Fruit fly (Drosophila melanogaster) whole organism, embryonic: ENCODE results near the gene enc.
A peak's percentile ranks its signal among the peaks of the same experiment; 100 is the strongest.

Source experiments
- Bgb ChIP-seq: fragments of 200-800 bp; sonication (Bioruptor generic); IDR thresholded peaks from 2 replicates; pipeline ENCODE4 v1.3.6; 2022; ENCODE audit warnings: missing biosample characterization, missing genetic modification characterization; ENCODE audit not compliant: partially characterized antibody
- BtbVII ChIP-seq: fragments of 200-800 bp; sonication (Bioruptor generic); optimal IDR thresholded peaks from 3 replicates; lab custom pipeline; 2017; ENCODE audit warnings: missing biosample characterization, mild to moderate bottlenecking, missing genetic modification characterization
- CG10267 ChIP-seq: fragments of 200-800 bp; sonication (Bioruptor generic); optimal IDR thresholded peaks from 2 replicates; lab custom pipeline; 2018; ENCODE audit warnings: missing biosample characterization, mild to moderate bottlenecking, missing genetic modification characterization, moderate library complexity
- CG10565 ChIP-seq: fragments of 200-800 bp; sonication (Bioruptor generic); optimal IDR thresholded peaks from 3 replicates; lab custom pipeline; 2016; ENCODE audit warnings: missing biosample characterization, mild to moderate bottlenecking, missing genetic modification characterization
- CG12071 ChIP-seq: fragments of 200-800 bp; sonication (Bioruptor generic); optimal IDR thresholded peaks from 3 replicates; lab custom pipeline; 2018; ENCODE audit warnings: missing biosample characterization, mild to moderate bottlenecking, missing genetic modification characterization
- CG13296 ChIP-seq: fragments of 200-800 bp; sonication (Bioruptor generic); optimal IDR thresholded peaks from 3 replicates; lab custom pipeline; 2018; ENCODE audit warnings: missing biosample characterization, mild to moderate bottlenecking, missing genetic modification characterization
- CG16815 ChIP-seq: fragments of 200-800 bp; sonication (Bioruptor generic); optimal IDR thresholded peaks from 3 replicates; lab custom pipeline; 2017; ENCODE audit warnings: missing biosample characterization, mild to moderate bottlenecking, missing genetic modification characterization
- CG17612 ChIP-seq: fragments of 200-800 bp; sonication (Bioruptor generic); IDR thresholded peaks from 2 replicates; pipeline ENCODE4 v1.3.6; 2022; ENCODE audit warnings: missing biosample characterization, missing genetic modification characterization
- CG17802 ChIP-seq: fragments of 200-800 bp; sonication (Bioruptor generic); optimal IDR thresholded peaks from 2 replicates; lab custom pipeline; 2018; ENCODE audit warnings: missing biosample characterization, mild to moderate bottlenecking, missing genetic modification characterization, moderate library complexity
- CG17829 ChIP-seq: fragments of 200-800 bp; optimal IDR thresholded peaks from 2 replicates; lab custom pipeline; 2019; ENCODE audit warnings: missing biosample characterization, mild to moderate bottlenecking, missing genetic modification characterization, moderate library complexity
- CG3407 ChIP-seq: fragments of 200-800 bp; sonication (Bioruptor generic); optimal IDR thresholded peaks from 2 replicates; lab custom pipeline; 2018; ENCODE audit warnings: missing biosample characterization, mild to moderate bottlenecking, missing genetic modification characterization
- CG34376 ChIP-seq: fragments of 200-800 bp; sonication (Bioruptor generic); optimal IDR thresholded peaks from 2 replicates; lab custom pipeline; 2018; ENCODE audit warnings: missing biosample characterization, mild to moderate bottlenecking, missing genetic modification characterization
- CG4360 ChIP-seq: fragments of 200-800 bp; sonication (Bioruptor generic); IDR thresholded peaks from 2 replicates; pipeline ENCODE4 v1.3.6; 2022; ENCODE audit warnings: missing biosample characterization, missing genetic modification characterization
- CG4617 ChIP-seq: fragments of 200-800 bp; sonication (Bioruptor generic); optimal IDR thresholded peaks from 3 replicates; lab custom pipeline; 2016; ENCODE audit warnings: missing biosample characterization, missing genetic modification characterization, borderline replicate concordance
- CG4707 ChIP-seq: fragments of 200-800 bp; sonication (Bioruptor generic); optimal IDR thresholded peaks from 2 replicates; lab custom pipeline; 2018; ENCODE audit warnings: missing biosample characterization, mild to moderate bottlenecking, missing genetic modification characterization, moderate library complexity
- CG4820 ChIP-seq: fragments of 200-800 bp; sonication (Bioruptor generic); optimal IDR thresholded peaks from 3 replicates; lab custom pipeline; 2016; ENCODE audit warnings: missing biosample characterization, missing genetic modification characterization
- CG7786 ChIP-seq: fragments of 200-800 bp; sonication (Bioruptor generic); optimal IDR thresholded peaks from 2 replicates; lab custom pipeline; 2016; ENCODE audit warnings: missing biosample characterization, missing genetic modification characterization
- CG7963 ChIP-seq: fragments of 200-800 bp; sonication (Bioruptor generic); IDR thresholded peaks from 3 replicates; pipeline ENCODE4 v1.3.6; 2022; ENCODE audit warnings: missing biosample characterization, missing genetic modification characterization; ENCODE audit not compliant: partially characterized antibody
- CG9437 ChIP-seq: fragments of 200-800 bp; sonication (Bioruptor generic); optimal IDR thresholded peaks from 2 replicates; lab custom pipeline; 2018; ENCODE audit warnings: missing biosample characterization, mild to moderate bottlenecking, missing genetic modification characterization
- CG9727 ChIP-seq: fragments of 200-800 bp; sonication (Bioruptor generic); optimal IDR thresholded peaks from 3 replicates; lab custom pipeline; 2017; ENCODE audit warnings: missing biosample characterization, mild to moderate bottlenecking, missing genetic modification characterization
- D19A ChIP-seq: fragments of 200-800 bp; optimal IDR thresholded peaks from 3 replicates; lab custom pipeline; 2019; ENCODE audit warnings: missing biosample characterization, mild to moderate bottlenecking, missing genetic modification characterization, moderate library complexity
- Dref ChIP-seq: fragments of 200-800 bp; sonication (Bioruptor generic); IDR thresholded peaks from 2 replicates; pipeline ENCODE4 v1.3.6; 2022; ENCODE audit warnings: missing biosample characterization, missing genetic modification characterization
- Fer1 ChIP-seq: fragments of 200-800 bp; sonication (Bioruptor generic); optimal IDR thresholded peaks from 2 replicates; lab custom pipeline; 2017; ENCODE audit warnings: missing biosample characterization, mild to moderate bottlenecking, missing genetic modification characterization
- Fer3 ChIP-seq: fragments of 200-800 bp; sonication (Bioruptor generic); optimal IDR thresholded peaks from 2 replicates; lab custom pipeline; 2018; ENCODE audit warnings: missing biosample characterization, mild to moderate bottlenecking, missing genetic modification characterization, moderate library complexity
- H15 ChIP-seq: fragments of 200-800 bp; sonication (Bioruptor generic); IDR thresholded peaks from 3 replicates; pipeline ENCODE4 v1.3.6; 2022; ENCODE audit warnings: missing biosample characterization, missing genetic modification characterization
- Hr51 ChIP-seq, 2 experiments: fragments of 200-800 bp; sonication (Bioruptor generic); optimal IDR thresholded peaks; 2 replicates in 1 of 2; 3 replicates in 1 of 2; lab custom pipeline; 2016 to 2018; ENCODE audit warnings: missing biosample characterization in 2 of 2, missing genetic modification characterization in 2 of 2, mild to moderate bottlenecking in 1 of 2, moderate library complexity in 1 of 2
- Lpt ChIP-seq: fragments of >200 bp; optimal IDR thresholded peaks from 2 replicates; lab custom pipeline; 2018; ENCODE audit warnings: missing biosample characterization, missing genetic modification characterization
- Med ChIP-seq: fragments of 200-800 bp; sonication (Bioruptor generic); peaks from one replicate; lab custom pipeline; 2016; ENCODE audit warnings: missing biosample characterization, missing genetic modification characterization, mild to moderate bottlenecking, inconsistent platforms, moderate library complexity
- Mrtf ChIP-seq: fragments of 200-800 bp; sonication (Bioruptor generic); IDR thresholded peaks from 3 replicates; pipeline ENCODE4 v1.3.6; 2022; ENCODE audit warnings: missing biosample characterization, missing genetic modification characterization
- Nf-YB ChIP-seq: fragments of 200-800 bp; sonication (Bioruptor generic); optimal IDR thresholded peaks from 3 replicates; lab custom pipeline; 2019; ENCODE audit warnings: missing biosample characterization, mild to moderate bottlenecking, missing genetic modification characterization, moderate library complexity
- Rx ChIP-seq: fragments of 200-800 bp; sonication (Bioruptor generic); IDR thresholded peaks from 2 replicates; pipeline ENCODE4 v1.3.6; 2022; ENCODE audit warnings: missing biosample characterization, missing genetic modification characterization
- Usf ChIP-seq: fragments of 200-800 bp; sonication (Bioruptor generic); optimal IDR thresholded peaks from 2 replicates; lab custom pipeline; 2017; ENCODE audit warnings: missing genotype, missing biosample characterization, missing genetic modification characterization
- ap ChIP-seq: fragments of 200-800 bp; sonication (Bioruptor generic); IDR thresholded peaks from 2 replicates; pipeline ENCODE4 v1.3.6; 2022; ENCODE audit warnings: missing biosample characterization, missing genetic modification characterization
- bsh ChIP-seq, 2 experiments: fragments of 200-800 bp; sonication (Bioruptor generic); optimal IDR thresholded peaks; 2 replicates each; lab custom pipeline; 2017 to 2018; ENCODE audit warnings: mild to moderate bottlenecking in 2 of 2, missing biosample characterization in 2 of 2, missing genetic modification characterization in 2 of 2, moderate library complexity in 1 of 2
- cato ChIP-seq: fragments of 200-800 bp; sonication (Bioruptor generic); optimal IDR thresholded peaks from 2 replicates; lab custom pipeline; 2016; ENCODE audit warnings: missing biosample characterization, missing genetic modification characterization, borderline replicate concordance
- ci ChIP-seq: fragments of 200-800 bp; sonication (Bioruptor generic); IDR thresholded peaks from 3 replicates; pipeline ENCODE4 v1.3.6; 2022; ENCODE audit warnings: missing biosample characterization, missing genetic modification characterization
- cwo ChIP-seq: fragments of 200-800 bp; sonication (Bioruptor generic); optimal IDR thresholded peaks from 3 replicates; lab custom pipeline; 2017; ENCODE audit warnings: missing biosample characterization, missing genetic modification characterization, mild to moderate bottlenecking, moderate library complexity, missing genetic modification reagents
- dmrt11E ChIP-seq: fragments of 200-800 bp; sonication (Bioruptor generic); optimal IDR thresholded peaks from 3 replicates; lab custom pipeline; 2018; ENCODE audit warnings: missing biosample characterization, mild to moderate bottlenecking, missing genetic modification characterization, moderate library complexity
- dysf ChIP-seq: fragments of 200-800 bp; sonication (Bioruptor generic); IDR thresholded peaks from 3 replicates; pipeline ENCODE4 v1.3.6; 2022; ENCODE audit warnings: missing biosample characterization, missing genetic modification characterization
- ewg ChIP-seq: fragments of 200-800 bp; sonication (Bioruptor generic); optimal IDR thresholded peaks from 3 replicates; lab custom pipeline; 2017; ENCODE audit warnings: mild to moderate bottlenecking, missing biosample characterization, missing genetic modification reagents, missing genetic modification characterization
- gfzf ChIP-seq: fragments of 200-800 bp; sonication (Bioruptor generic); optimal IDR thresholded peaks from 2 replicates; lab custom pipeline; 2016; ENCODE audit warnings: missing biosample characterization, mild to moderate bottlenecking, missing genetic modification characterization, moderate library complexity
- gro ChIP-seq: fragments of 200-800 bp; sonication (Bioruptor generic); optimal IDR thresholded peaks from 2 replicates; lab custom pipeline; 2016; ENCODE audit warnings: missing biosample characterization, missing genetic modification characterization
- odd ChIP-seq: fragments of 200-800 bp; sonication (Bioruptor generic); optimal IDR thresholded peaks from 2 replicates; lab custom pipeline; 2017; ENCODE audit warnings: missing biosample characterization, mild to moderate bottlenecking, missing genetic modification characterization
- phol ChIP-seq: fragments of 200-800 bp; sonication (Bioruptor generic); optimal IDR thresholded peaks from 3 replicates; lab custom pipeline; 2018; ENCODE audit warnings: missing biosample characterization, mild to moderate bottlenecking, missing genetic modification characterization, moderate library complexity
- tap ChIP-seq: fragments of 200-800 bp; optimal IDR thresholded peaks from 3 replicates; lab custom pipeline; 2019; ENCODE audit warnings: missing biosample characterization, mild to moderate bottlenecking, missing genetic modification characterization, moderate library complexity
- tna ChIP-seq: fragments of 200-800 bp; sonication (Bioruptor generic); IDR thresholded peaks from 2 replicates; pipeline ENCODE4 v1.3.6; 2022; ENCODE audit warnings: missing biosample characterization, missing genetic modification characterization; ENCODE audit not compliant: partially characterized antibody
- wek ChIP-seq: fragments of 200-800 bp; sonication (Bioruptor generic); optimal IDR thresholded peaks from 3 replicates; lab custom pipeline; 2018; ENCODE audit warnings: missing biosample characterization, mild to moderate bottlenecking, missing genetic modification characterization, moderate library complexity
- zf30C ChIP-seq: fragments of 200-800 bp; sonication (Bioruptor generic); optimal IDR thresholded peaks from 3 replicates; lab custom pipeline; 2018; ENCODE audit warnings: missing biosample characterization, mild to moderate bottlenecking, missing genetic modification characterization

enc gene

DNA sequence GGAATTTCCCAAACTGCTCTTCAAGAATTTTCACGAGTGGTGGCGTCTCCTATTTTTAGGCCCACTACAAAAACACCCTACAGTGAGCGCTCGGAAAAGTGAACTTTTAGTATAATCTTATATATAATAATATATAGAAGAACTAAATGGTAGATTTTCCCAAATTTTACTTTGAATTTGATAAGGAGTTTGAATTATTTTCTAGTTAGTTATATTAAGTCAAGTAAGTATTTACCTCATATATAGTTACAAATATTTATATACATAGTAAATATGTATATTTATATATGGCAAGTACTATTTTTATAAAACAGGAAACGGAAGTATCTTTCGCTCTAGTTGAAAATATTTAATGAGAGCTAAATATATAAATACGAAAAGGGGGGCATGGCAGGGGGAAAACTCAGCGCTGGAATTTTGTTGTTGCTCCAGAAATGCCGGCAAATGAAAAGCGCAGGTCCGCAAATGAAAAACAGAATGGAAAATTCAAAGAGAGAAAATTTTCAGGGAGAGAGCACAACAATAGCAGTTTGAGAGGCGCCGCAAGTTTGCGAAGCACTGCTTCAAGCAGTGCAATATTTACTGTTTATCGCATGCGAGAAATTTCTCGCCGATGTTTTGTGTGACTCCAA, 29.6 kb upstream of the enc start (continued):
- TF ChIP-seq Fer3 (tag; lab: Kevin White, UChicago) (peak; percentile 7), CG12071 (peak; percentile 0), BtbVII (GFP tag; lab: Kevin White, UChicago) (peak; percentile 36), CG17612 (GFP tag; lab: Robert Waterston, UW) (0 out of 2 replicates have a peak, but pooled peaks have one; percentile 11), phol (tag; lab: Kevin White, UChicago) (peak; percentile 16), cwo (GFP tag; lab: Kevin White, UChicago) (peak; percentile 11), CG4360 (GFP tag; lab: Robert Waterston, UW) (peak; percentile 52; the same call in 1 of the 2 replicates), Hr51 (GFP tag; optimal IDR thresholded peaks at IDR 0.05; lab: Kevin White, UChicago) (peak in 1 of 2 experiments; percentile 47), dysf (GFP tag; lab: Robert Waterston, UW) (0 out of 3 replicates have a peak, but pooled peaks have one; percentile 49), Rx (GFP tag; lab: Robert Waterston, UW) (peak; percentile 12; the same call in 1 of the 2 replicates), Mrtf (GFP tag; lab: Robert Waterston, UW) (no peak), CG3407 (GFP tag; lab: Kevin White, UChicago) (peak; percentile 38), CG7963 (GFP tag; lab: Robert Waterston, UW) (peak; percentile 26; the same call in 1 of the 3 replicates), CG17802 (tag; lab: Kevin White, UChicago) (no peak), ap (GFP tag; lab: Robert Waterston, UW) (no peak), tna (GFP tag; lab: Robert Waterston, UW) (peak; percentile 65), dmrt11E (tag; lab: Kevin White, UChicago) (peak; percentile 32), Fer1 (GFP tag; lab: Kevin White, UChicago) (peak; percentile 8), D19A (tag; lab: Kevin White, UChicago) (peak; percentile 70), tap (tag; lab: Kevin White, UChicago) (peak; percentile 27), wek (GFP tag; lab: Kevin White, UChicago) (no peak), cato (GFP tag; lab: Kevin White, UChicago) (no peak), Bgb (GFP tag; lab: Robert Waterston, UW) (peak; percentile 84), CG9437 (GFP tag; lab: Kevin White, UChicago) (peak; percentile 36), Usf (GFP tag; lab: Kevin White, UChicago) (no peak), CG16815 (GFP tag; lab: Kevin White, UChicago) (no peak), Lpt (GFP tag; lab: Kevin White, UChicago) (no peak), H15 (GFP tag; lab: Robert Waterston, UW) (peak; percentile 52; the same call in 2 of the 3 replicates), CG7786 (GFP tag; lab: Kevin White, UChicago) (no peak), bsh (GFP tag; optimal IDR thresholded peaks at IDR 0.05; lab: Kevin White, UChicago) (peak in 1 of 2 experiments; percentile 40), CG4820 (no peak), CG34376 (GFP tag; lab: Kevin White, UChicago) (no peak), Dref (GFP tag; lab: Robert Waterston, UW) (no peak), gro (no peak), ewg (GFP tag; lab: Kevin White, UChicago) (peak; percentile 92), CG10565 (no peak), CG17829 (tag; lab: Kevin White, UChicago) (peak; percentile 37), zf30C (GFP tag; lab: Kevin White, UChicago) (peak; percentile 60), CG9727 (GFP tag; lab: Kevin White, UChicago) (peak; percentile 22), Med (GFP tag; lab: Kevin White, UChicago) (peak; percentile 87), odd (GFP tag; lab: Kevin White, UChicago) (peak; percentile 67), Nf-YB (GFP tag; lab: Kevin White, UChicago) (peak; percentile 32), CG4617 (GFP tag; lab: Kevin White, UChicago) (no peak), gfzf (no peak), CG10267 (peak; percentile 52), ci (peak; percentile 69), CG13296 (peak; percentile 45), CG4707 (peak; percentile 12)
